Fruit fly (Drosophila melanogaster) whole organism, embryonic: ENCODE measurements around the gene mRpS18C.
A peak's percentile ranks its signal among the peaks of the same experiment; 100 is the strongest.

Experiments
- Adf1 ChIP-seq: fragments of 200-800 bp; sonication (Bioruptor generic); IDR thresholded peaks from 2 replicates; pipeline ENCODE4 v1.3.6; 2022; ENCODE audit warnings: missing biosample characterization, missing genetic modification characterization
- Aef1 ChIP-seq: fragments of 200-800 bp; sonication (Bioruptor generic); IDR thresholded peaks from 3 replicates; pipeline ENCODE4 v1.3.6; 2022; ENCODE audit warnings: missing biosample characterization, missing genetic modification characterization
- Atf6 ChIP-seq: fragments of 200-800 bp; sonication (Bioruptor generic); IDR thresholded peaks from 2 replicates; pipeline ENCODE4 v1.3.6; 2022; ENCODE audit warnings: missing biosample characterization, missing genetic modification characterization
- CG10147 ChIP-seq: fragments of 200-800 bp; sonication (Bioruptor generic); optimal IDR thresholded peaks from 2 replicates; lab custom pipeline; 2019; ENCODE audit warnings: missing biosample characterization, mild to moderate bottlenecking, missing genetic modification characterization, moderate library complexity
- CG11696 ChIP-seq: fragments of 200-800 bp; sonication (Bioruptor generic); IDR thresholded peaks from 2 replicates; pipeline ENCODE4 v1.3.6; 2022; ENCODE audit warnings: missing biosample characterization, missing genetic modification characterization
- CG12942 ChIP-seq: fragments of 200-800 bp; sonication (Bioruptor generic); optimal IDR thresholded peaks from 3 replicates; lab custom pipeline; 2016; ENCODE audit warnings: missing biosample characterization, missing genetic modification characterization
- CG14050 ChIP-seq: fragments of 200-800 bp; sonication (Bioruptor generic); IDR thresholded peaks from 3 replicates; pipeline ENCODE4 v1.3.6; 2022; ENCODE audit warnings: missing biosample characterization, missing genetic modification characterization
- CG1647 ChIP-seq: fragments of 200-800 bp; sonication (Bioruptor generic); optimal IDR thresholded peaks from 3 replicates; lab custom pipeline; 2016; ENCODE audit warnings: missing biosample characterization, missing genetic modification characterization
- CG17359 ChIP-seq: fragments of 200-800 bp; sonication (Bioruptor generic); optimal IDR thresholded peaks from 3 replicates; lab custom pipeline; 2018; ENCODE audit warnings: missing biosample characterization, mild to moderate bottlenecking, missing genetic modification characterization, moderate library complexity
- CG17361 ChIP-seq: fragments of 200-800 bp; sonication (Bioruptor generic); IDR thresholded peaks from 3 replicates; pipeline ENCODE4 v1.3.6; 2022; ENCODE audit warnings: missing biosample characterization, missing genetic modification characterization
- CG1792 ChIP-seq: fragments of 200-800 bp; sonication (Bioruptor generic); optimal IDR thresholded peaks from 2 replicates; lab custom pipeline; 2016; ENCODE audit warnings: missing biosample characterization, missing genetic modification characterization
- CG18599 ChIP-seq: fragments of 200-800 bp; sonication (Bioruptor generic); optimal IDR thresholded peaks from 3 replicates; lab custom pipeline; 2017; ENCODE audit warnings: missing biosample characterization, missing genetic modification characterization, mild to moderate bottlenecking, moderate library complexity, missing genetic modification reagents
- CG18619 ChIP-seq: fragments of 200-800 bp; sonication (Bioruptor generic); optimal IDR thresholded peaks from 3 replicates; lab custom pipeline; 2017; ENCODE audit warnings: missing biosample characterization, mild to moderate bottlenecking, missing genetic modification characterization
- CG32767 ChIP-seq: fragments of 200-800 bp; sonication (Bioruptor generic); IDR thresholded peaks from 2 replicates; pipeline ENCODE4 v1.3.6; 2022; ENCODE audit warnings: missing biosample characterization, missing genetic modification characterization
- CG33557 ChIP-seq: fragments of 200-800 bp; sonication (Bioruptor generic); optimal IDR thresholded peaks from 2 replicates; lab custom pipeline; 2019; ENCODE audit warnings: missing biosample characterization, mild to moderate bottlenecking, missing genetic modification characterization, moderate library complexity
- CG3847 ChIP-seq: fragments of 200-800 bp; sonication (Bioruptor generic); IDR thresholded peaks from 2 replicates; pipeline ENCODE4 v1.3.6; 2022; ENCODE audit warnings: missing biosample characterization, missing genetic modification characterization
- CG4854 ChIP-seq: fragments of 200-800 bp; sonication (Bioruptor generic); optimal IDR thresholded peaks from 2 replicates; lab custom pipeline; 2016; ENCODE audit warnings: missing biosample characterization, missing genetic modification characterization, inconsistent platforms
- CG6175 ChIP-seq: fragments of 200-800 bp; sonication (Bioruptor generic); IDR thresholded peaks from 3 replicates; pipeline ENCODE4 v1.3.6; 2022; ENCODE audit warnings: missing biosample characterization, missing genetic modification characterization
- CG9437 ChIP-seq: fragments of 200-800 bp; sonication (Bioruptor generic); optimal IDR thresholded peaks from 2 replicates; lab custom pipeline; 2018; ENCODE audit warnings: missing biosample characterization, mild to moderate bottlenecking, missing genetic modification characterization
- CTCF ChIP-seq: fragments of 200-800 bp; sonication (Bioruptor generic); optimal IDR thresholded peaks from 2 replicates; lab custom pipeline; 2017; ENCODE audit warnings: missing biosample characterization, mild to moderate bottlenecking, missing genetic modification characterization, moderate library complexity
- D19A ChIP-seq: fragments of 200-800 bp; optimal IDR thresholded peaks from 3 replicates; lab custom pipeline; 2019; ENCODE audit warnings: missing biosample characterization, mild to moderate bottlenecking, missing genetic modification characterization, moderate library complexity
- Dip2 ChIP-seq: fragments of 200-800 bp; sonication (Bioruptor generic); IDR thresholded peaks from 2 replicates; pipeline ENCODE4 v1.3.6; 2022; ENCODE audit warnings: missing biosample characterization, missing genetic modification characterization
- Doc3 ChIP-seq: fragments of 200-800 bp; sonication (Bioruptor generic); IDR thresholded peaks from 3 replicates; pipeline ENCODE4 v1.3.6; 2022; ENCODE audit warnings: missing biosample characterization, missing genetic modification characterization; ENCODE audit not compliant: partially characterized antibody
- Hand ChIP-seq: fragments of 200-800 bp; sonication (Bioruptor generic); optimal IDR thresholded peaks from 2 replicates; lab custom pipeline; 2017; ENCODE audit warnings: mild to moderate bottlenecking, missing biosample characterization, missing genetic modification reagents, missing genetic modification characterization
- Hr39 ChIP-seq: fragments of >200 bp; optimal IDR thresholded peaks from 2 replicates; lab custom pipeline; 2017
- Hr51 ChIP-seq, 2 experiments: fragments of 200-800 bp; sonication (Bioruptor generic); optimal IDR thresholded peaks; 2 replicates in 1 of 2; 3 replicates in 1 of 2; lab custom pipeline; 2016 to 2018; ENCODE audit warnings: missing biosample characterization in 2 of 2, missing genetic modification characterization in 2 of 2, mild to moderate bottlenecking in 1 of 2, moderate library complexity in 1 of 2
- Hr78 ChIP-seq, 2 experiments: fragments of 200-800 bp in 1 of 2; fragments of >200 bp in 1 of 2; sonication (Bioruptor generic) in 1 of 2; optimal IDR thresholded peaks; 2 replicates each; lab custom pipeline; 2017 to 2019; ENCODE audit warnings: missing biosample characterization in 2 of 2, missing genetic modification characterization in 2 of 2, mild to moderate bottlenecking in 1 of 2, moderate library complexity in 1 of 2
- Lpt ChIP-seq: fragments of >200 bp; optimal IDR thresholded peaks from 2 replicates; lab custom pipeline; 2018; ENCODE audit warnings: missing biosample characterization, missing genetic modification characterization
- Mrtf ChIP-seq: fragments of 200-800 bp; sonication (Bioruptor generic); IDR thresholded peaks from 3 replicates; pipeline ENCODE4 v1.3.6; 2022; ENCODE audit warnings: missing biosample characterization, missing genetic modification characterization
- NfI ChIP-seq: fragments of 200-800 bp; sonication (Bioruptor generic); optimal IDR thresholded peaks from 3 replicates; lab custom pipeline; 2018; ENCODE audit warnings: missing biosample characterization, mild to moderate bottlenecking, missing genetic modification characterization, moderate library complexity
- Opbp ChIP-seq: fragments of 200-800 bp; sonication (Bioruptor generic); IDR thresholded peaks from 3 replicates; pipeline ENCODE4 v1.3.6; 2022; ENCODE audit warnings: missing biosample characterization, missing genetic modification characterization; ENCODE audit not compliant: partially characterized antibody
- Optix ChIP-seq: fragments of 200-800 bp; sonication (Bioruptor generic); IDR thresholded peaks from 3 replicates; pipeline ENCODE4 v1.3.6; 2022; ENCODE audit warnings: missing biosample characterization, missing genetic modification characterization
- Poxn ChIP-seq: fragments of 200-800 bp; sonication (Bioruptor generic); IDR thresholded peaks from 2 replicates; pipeline ENCODE4 v1.3.6; 2022; ENCODE audit warnings: missing biosample characterization, missing genetic modification characterization
- Ravus ChIP-seq: fragments of 200-800 bp; sonication (Bioruptor generic); IDR thresholded peaks from 2 replicates; pipeline ENCODE4 v1.3.6; 2022; ENCODE audit warnings: missing biosample characterization, missing genetic modification characterization
- Vsx1 ChIP-seq: fragments of 200-800 bp; sonication (Bioruptor generic); optimal IDR thresholded peaks from 2 replicates; lab custom pipeline; 2017; ENCODE audit warnings: missing biosample characterization, mild to moderate bottlenecking, missing genetic modification characterization, missing genetic modification reagents
- Xbp1 ChIP-seq: fragments of 200-800 bp; sonication (Bioruptor generic); optimal IDR thresholded peaks from 3 replicates; lab custom pipeline; 2016; ENCODE audit warnings: missing biosample characterization, mild to moderate bottlenecking, missing genetic modification characterization
- Xrp1 ChIP-seq: fragments of 200-800 bp; sonication (Bioruptor generic); IDR thresholded peaks from 2 replicates; pipeline ENCODE4 v1.3.6; 2022; ENCODE audit warnings: missing biosample characterization, missing genetic modification characterization
- az2 ChIP-seq: fragments of 200-800 bp; sonication (Bioruptor generic); optimal IDR thresholded peaks from 3 replicates; lab custom pipeline; 2016; ENCODE audit warnings: missing biosample characterization, missing genetic modification characterization
- crc ChIP-seq: fragments of 200-800 bp; sonication (Bioruptor generic); optimal IDR thresholded peaks from 2 replicates; lab custom pipeline; 2016; ENCODE audit warnings: missing biosample characterization, missing genetic modification characterization
- dati ChIP-seq: fragments of 200-800 bp; sonication (Bioruptor generic); IDR thresholded peaks from 2 replicates; pipeline ENCODE4 v1.3.6; 2022; ENCODE audit warnings: missing biosample characterization, missing genetic modification characterization
- emc ChIP-seq: fragments of 200-800 bp; sonication (Bioruptor generic); optimal IDR thresholded peaks from 2 replicates; lab custom pipeline; 2016; ENCODE audit warnings: missing biosample characterization, missing genetic modification characterization
- gsb ChIP-seq: fragments of 200-800 bp; sonication (Bioruptor generic); IDR thresholded peaks from 2 replicates; pipeline ENCODE4 v1.3.6; 2022; ENCODE audit warnings: missing biosample characterization, missing genetic modification characterization
- h ChIP-seq: fragments of >200 bp; optimal IDR thresholded peaks from 2 replicates; lab custom pipeline; 2017
- her ChIP-seq: fragments of 200-800 bp; sonication (Bioruptor generic); optimal IDR thresholded peaks from 2 replicates; lab custom pipeline; 2016; ENCODE audit warnings: missing biosample characterization, missing genetic modification characterization
- insv ChIP-seq, 2 experiments: fragments of 200-800 bp; sonication (Bioruptor generic); optimal IDR thresholded peaks; 3 replicates each; lab custom pipeline; 2016 to 2018; ENCODE audit warnings: missing biosample characterization in 2 of 2, missing genetic modification characterization in 2 of 2
- pnt ChIP-seq: fragments of 200-800 bp; sonication (Bioruptor generic); optimal IDR thresholded peaks from 3 replicates; lab custom pipeline; 2016; ENCODE audit warnings: missing biosample characterization, missing genetic modification characterization
- sisA ChIP-seq: fragments of 200-800 bp; sonication (Bioruptor generic); IDR thresholded peaks from 2 replicates; pipeline ENCODE4 v1.3.6; 2022; ENCODE audit warnings: missing biosample characterization, missing genetic modification characterization
- sob ChIP-seq: fragments of 200-800 bp; sonication (Bioruptor generic); IDR thresholded peaks from 2 replicates; pipeline ENCODE4 v1.3.6; 2022; ENCODE audit warnings: missing biosample characterization, missing genetic modification characterization
- sr ChIP-seq: fragments of 200-800 bp; sonication (Bioruptor generic); IDR thresholded peaks from 3 replicates; pipeline ENCODE4 v1.3.6; 2022; ENCODE audit warnings: missing biosample characterization, missing genetic modification characterization
- tio ChIP-seq: fragments of 200-800 bp; sonication (Bioruptor generic); optimal IDR thresholded peaks from 2 replicates; lab custom pipeline; 2017; ENCODE audit warnings: missing biosample characterization, missing genetic modification characterization, inconsistent platforms
- usp ChIP-seq: fragments of >200 bp; optimal IDR thresholded peaks from 2 replicates; lab custom pipeline; 2017; ENCODE audit warnings: missing biosample characterization, missing genetic modification characterization
- zen2 ChIP-seq: fragments of 200-800 bp; sonication (Bioruptor generic); IDR thresholded peaks from 3 replicates; pipeline ENCODE4 v1.3.6; 2022; ENCODE audit warnings: missing biosample characterization, missing genetic modification characterization; ENCODE audit not compliant: partially characterized antibody

Gene mRpS18C

dm6 chr3R:30459066-30459935 is 35.5 kb downstream of the mRpS18C start, which contains the start of the genes CG2224 and CDase (continued):
- no peak for TF ChIP-seq Mrtf (GFP tag; lab: Robert Waterston, UW)
- no peak for TF ChIP-seq gsb (GFP tag; lab: Robert Waterston, UW)
- no peak for TF ChIP-seq CG14050 (GFP tag; lab: Robert Waterston, UW)
- no peak for TF ChIP-seq az2
- no peak for TF ChIP-seq CG17361 (GFP tag; lab: Robert Waterston, UW)
- TF ChIP-seq CTCF (GFP tag; lab: Kevin White, UChicago): peak; percentile 28
- no peak for TF ChIP-seq Aef1 (GFP tag; lab: Robert Waterston, UW)
- TF ChIP-seq h: no peak
- no peak for TF ChIP-seq CG11696 (GFP tag; lab: Robert Waterston, UW)
- no peak for TF ChIP-seq Poxn (GFP tag; lab: Robert Waterston, UW)
- TF ChIP-seq CG9437 (GFP tag; lab: Kevin White, UChicago): no peak
- TF ChIP-seq Hr39: no peak
- peak; percentile 88 for TF ChIP-seq Doc3 (GFP tag; lab: Robert Waterston, UW)
- no peak for TF ChIP-seq CG32767
- TF ChIP-seq CG18599 (GFP tag; lab: Kevin White, UChicago): no peak
- TF ChIP-seq Xrp1 (GFP tag; lab: Robert Waterston, UW): no peak
- TF ChIP-seq CG17359: no peak
- TF ChIP-seq CG6175 (GFP tag; lab: Robert Waterston, UW): no peak
- TF ChIP-seq Adf1 (GFP tag; lab: Robert Waterston, UW): no peak
- TF ChIP-seq CG12942 (GFP tag; lab: Kevin White, UChicago): no peak
- TF ChIP-seq CG18619 (GFP tag; lab: Kevin White, UChicago): no peak
- TF ChIP-seq Vsx1 (GFP tag; lab: Kevin White, UChicago): peak; percentile 5
- no peak for TF ChIP-seq Hand (GFP tag; lab: Kevin White, UChicago)
- TF ChIP-seq CG1647 (GFP tag; lab: Kevin White, UChicago): no peak
- no peak for TF ChIP-seq usp (GFP tag; lab: Kevin White, UChicago)
- TF ChIP-seq dati (GFP tag; lab: Robert Waterston, UW): no peak
- peak; percentile 98 for TF ChIP-seq her (GFP tag; lab: Kevin White, UChicago)
- no peak for TF ChIP-seq CG10147 (GFP tag; lab: Kevin White, UChicago)
- TF ChIP-seq D19A: no peak
- no peak for TF ChIP-seq tio (GFP tag; lab: Kevin White, UChicago)
- no peak for TF ChIP-seq Xbp1 (GFP tag; lab: Kevin White, UChicago)
- no peak for TF ChIP-seq insv (GFP tag; optimal IDR thresholded peaks at IDR 0.05; lab: Kevin White, UChicago)
- TF ChIP-seq sob (GFP tag; lab: Robert Waterston, UW): no peak
- TF ChIP-seq Hr78 (GFP tag; optimal IDR thresholded peaks at IDR 0.05; lab: Kevin White, UChicago): no peak
- no peak for TF ChIP-seq Ravus (GFP tag; lab: Robert Waterston, UW)
- TF ChIP-seq Lpt (GFP tag; lab: Kevin White, UChicago): no peak
- TF ChIP-seq Dip2: no peak
- TF ChIP-seq CG4854 (GFP tag; lab: Kevin White, UChicago): no peak
- TF ChIP-seq crc (GFP tag; lab: Kevin White, UChicago): no peak
- TF ChIP-seq sisA: no peak
- no peak for TF ChIP-seq NfI (GFP tag; lab: Kevin White, UChicago)
- TF ChIP-seq pnt (GFP tag; lab: Kevin White, UChicago): no peak
- TF ChIP-seq Opbp (GFP tag; lab: Robert Waterston, UW): peak; percentile 90; the same call in 2 of the 3 replicates
- no peak for TF ChIP-seq Atf6
- TF ChIP-seq Optix: no peak
- TF ChIP-seq sr (GFP tag; lab: Robert Waterston, UW): peak; percentile 77; the same call in 2 of the 3 replicates
- TF ChIP-seq emc (GFP tag; lab: Kevin White, UChicago): no peak
- TF ChIP-seq CG1792 (GFP tag; lab: Kevin White, UChicago): no peak
- TF ChIP-seq CG3847 (GFP tag; lab: Robert Waterston, UW): no peak
- no peak for TF ChIP-seq Hr51 (GFP tag; optimal IDR thresholded peaks at IDR 0.05; lab: Kevin White, UChicago)
- peak; percentile 97 for TF ChIP-seq zen2
- no peak for TF ChIP-seq CG33557 (GFP tag; lab: Kevin White, UChicago)
